Worm (Caenorhabditis elegans) whole organism, L1 larva: ENCODE measurements around the gene F26D11.1.

Experiments
- Y116A8C.19 ChIP-seq: sonication (generic microtip); optimal IDR thresholded peaks from 2 replicates; lab custom pipeline; 2016; ENCODE audit warnings: missing compliant biosample characterization, missing genetic modification characterization, borderline replicate concordance
- alr-1 ChIP-seq: fragments of 200-800 bp; sonication (Bioruptor generic); optimal IDR thresholded peaks from 2 replicates; lab custom pipeline; 2018; ENCODE audit warnings: borderline replicate concordance, mild to moderate bottlenecking, missing genetic modification characterization, missing compliant biosample characterization
- aly-2 ChIP-seq: fragments of 150-350 bp; optimal IDR thresholded peaks from 2 replicates; lab custom pipeline; 2014; ENCODE audit warnings: missing biosample characterization, missing genetic modification characterization
- blmp-1 ChIP-seq: fragments of 150-350 bp; optimal IDR thresholded peaks from 2 replicates; lab custom pipeline; 2014; ENCODE audit warnings: missing biosample characterization, missing genetic modification characterization
- fos-1 ChIP-seq: fragments of 150-350 bp; optimal IDR thresholded peaks from 2 replicates; lab custom pipeline; 2014; ENCODE audit warnings: missing biosample characterization, missing genetic modification characterization
- lin-15B ChIP-seq: fragments of 150-350 bp; sonication (generic microtip); optimal IDR thresholded peaks from 3 replicates; lab custom pipeline; 2014; ENCODE audit warnings: missing biosample characterization, missing genetic modification characterization
- lsy-2 ChIP-seq, 2 experiments: fragments of 150-350 bp; optimal IDR thresholded peaks; 2 replicates each; lab custom pipeline; 2014; ENCODE audit warnings: missing biosample characterization in 2 of 2, missing genetic modification characterization in 2 of 2
- nhr-76 ChIP-seq: sonication (generic microtip); optimal IDR thresholded peaks from 2 replicates; lab custom pipeline; 2017; ENCODE audit warnings: missing biosample characterization, missing genetic modification characterization
- tbx-2 ChIP-seq: sonication (generic microtip); optimal IDR thresholded peaks from 2 replicates; lab custom pipeline; 2016; ENCODE audit warnings: missing genetic modification characterization, missing compliant biosample characterization
- unc-62 ChIP-seq: fragments of 150-350 bp; optimal IDR thresholded peaks from 2 replicates; lab custom pipeline; 2014; ENCODE audit warnings: missing biosample characterization, missing genetic modification reagents, missing genetic modification characterization
- unc-98 ChIP-seq: fragments of 200-800 bp; sonication (Bioruptor generic); IDR thresholded peaks from 2 replicates; pipeline ENCODE4 v1.3.6; 2022; ENCODE audit warnings: missing genetic modification characterization, missing compliant biosample characterization
- zag-1 ChIP-seq: fragments of 150-350 bp; optimal IDR thresholded peaks from 2 replicates; lab custom pipeline; 2014; ENCODE audit warnings: missing biosample characterization, missing genetic modification characterization

ce11 chrV:8031121-8031520 lies 49.8 kb downstream of the F26D11.1 start, which contains the start of gene vars-1:
- TF ChIP-seq unc-98 (GFP tag; lab: Robert Waterston, UW) (no peak), aly-2 (tag; lab: Kevin White, UChicago) (peak; percentile 0), nhr-76 (no peak), Y116A8C.19 (tag; lab: Kevin White, UChicago) (no peak), zag-1 (tag; lab: Kevin White, UChicago) (no peak), unc-62 (GFP tag; lab: Kevin White, UChicago) (no peak), alr-1 (no peak), lsy-2 (tag; optimal IDR thresholded peaks at IDR 0.05; lab: Kevin White, UChicago) (peak; percentile 74 to 84), lin-15B (peak; percentile 40), fos-1 (tag; lab: Kevin White, UChicago) (peak; percentile 18), blmp-1 (tag; lab: Kevin White, UChicago) (peak; percentile 70), tbx-2 (tag; lab: Kevin White, UChicago) (peak; percentile 66)
